Fruit fly (Drosophila melanogaster) whole organism, embryonic: ENCODE measurements around the gene Csas.

Experiments
- CG10979 ChIP-seq: fragments of 200-800 bp; sonication (Bioruptor generic); optimal IDR thresholded peaks from 2 replicates; lab custom pipeline; 2018; ENCODE audit warnings: missing biosample characterization, mild to moderate bottlenecking, missing genetic modification characterization, moderate library complexity
- CG11456 ChIP-seq: fragments of 200-800 bp; sonication (Bioruptor generic); IDR thresholded peaks from 3 replicates; pipeline ENCODE4 v1.3.6; 2022; ENCODE audit warnings: missing biosample characterization, missing genetic modification characterization
- CG13123 ChIP-seq: fragments of 200-800 bp; sonication (Bioruptor generic); optimal IDR thresholded peaks from 2 replicates; lab custom pipeline; 2016; ENCODE audit warnings: missing biosample characterization, missing genetic modification characterization
- CG14667 ChIP-seq: fragments of 200-800 bp; sonication (Bioruptor generic); IDR thresholded peaks from 2 replicates; pipeline ENCODE4 v1.3.6; 2022; ENCODE audit warnings: missing biosample characterization, missing genetic modification characterization
- CG14860 ChIP-seq: fragments of 200-800 bp; sonication (Bioruptor generic); IDR thresholded peaks from 3 replicates; pipeline ENCODE4 v1.3.6; 2022; ENCODE audit warnings: missing biosample characterization, missing genetic modification characterization; ENCODE audit not compliant: partially characterized antibody
- CG15073 ChIP-seq: fragments of 200-800 bp; sonication (Bioruptor generic); optimal IDR thresholded peaks from 2 replicates; lab custom pipeline; 2016; ENCODE audit warnings: missing biosample characterization, missing genetic modification characterization
- CG17802 ChIP-seq: fragments of 200-800 bp; sonication (Bioruptor generic); optimal IDR thresholded peaks from 2 replicates; lab custom pipeline; 2018; ENCODE audit warnings: missing biosample characterization, mild to moderate bottlenecking, missing genetic modification characterization, moderate library complexity
- CG18599 ChIP-seq: fragments of 200-800 bp; sonication (Bioruptor generic); optimal IDR thresholded peaks from 3 replicates; lab custom pipeline; 2017; ENCODE audit warnings: missing biosample characterization, missing genetic modification characterization, mild to moderate bottlenecking, moderate library complexity, missing genetic modification reagents
- CG31388 ChIP-seq: fragments of 200-800 bp; sonication (Bioruptor generic); optimal IDR thresholded peaks from 2 replicates; lab custom pipeline; 2016; ENCODE audit warnings: missing biosample characterization, missing genetic modification characterization
- CG34224 ChIP-seq: fragments of 200-800 bp; sonication (Bioruptor generic); IDR thresholded peaks from 3 replicates; pipeline ENCODE4 v1.3.6; 2022; ENCODE audit warnings: missing biosample characterization, missing genetic modification characterization; ENCODE audit not compliant: partially characterized antibody
- CG34422 ChIP-seq: fragments of 200-800 bp; sonication (Bioruptor generic); IDR thresholded peaks from 3 replicates; pipeline ENCODE4 v1.3.6; 2022; ENCODE audit warnings: missing biosample characterization, missing genetic modification characterization
- CG3726 ChIP-seq: fragments of 200-800 bp; sonication (Bioruptor generic); IDR thresholded peaks from 3 replicates; pipeline ENCODE4, ENCODE4 v1.3.6; 2022; ENCODE audit warnings: missing biosample characterization, missing genetic modification characterization
- CG3995 ChIP-seq: fragments of 200-800 bp; sonication (Bioruptor generic); optimal IDR thresholded peaks from 3 replicates; lab custom pipeline; 2016; ENCODE audit warnings: missing biosample characterization, missing genetic modification characterization
- CG5953 ChIP-seq: fragments of 200-800 bp; sonication (Bioruptor generic); IDR thresholded peaks from 2 replicates; pipeline ENCODE4 v1.3.6; 2022; ENCODE audit warnings: missing biosample characterization, missing genetic modification characterization
- CG6272 ChIP-seq: fragments of 200-800 bp; sonication (Bioruptor generic); IDR thresholded peaks from 2 replicates; pipeline ENCODE4 v1.3.6; 2022; ENCODE audit warnings: missing biosample characterization, missing genetic modification characterization
- CG6791 ChIP-seq: fragments of 200-800 bp; sonication (Bioruptor generic); IDR thresholded peaks from 3 replicates; pipeline ENCODE4 v1.3.6; 2022; ENCODE audit warnings: missing biosample characterization, missing genetic modification characterization; ENCODE audit not compliant: partially characterized antibody
- CG8388 ChIP-seq: fragments of 200-800 bp; sonication (Bioruptor generic); optimal IDR thresholded peaks from 2 replicates; lab custom pipeline; 2019; ENCODE audit warnings: missing biosample characterization, mild to moderate bottlenecking, missing genetic modification characterization, moderate library complexity
- CG9437 ChIP-seq: fragments of 200-800 bp; sonication (Bioruptor generic); optimal IDR thresholded peaks from 2 replicates; lab custom pipeline; 2018; ENCODE audit warnings: missing biosample characterization, mild to moderate bottlenecking, missing genetic modification characterization
- CG9876 ChIP-seq: fragments of 200-800 bp; sonication (Bioruptor generic); optimal IDR thresholded peaks from 2 replicates; lab custom pipeline; 2016; ENCODE audit warnings: missing biosample characterization, missing genetic modification characterization
- CTCF ChIP-seq: fragments of 200-800 bp; sonication (Bioruptor generic); optimal IDR thresholded peaks from 2 replicates; lab custom pipeline; 2017; ENCODE audit warnings: missing biosample characterization, mild to moderate bottlenecking, missing genetic modification characterization, moderate library complexity
- Dll ChIP-seq: fragments of 200-800 bp; sonication (Bioruptor generic); IDR thresholded peaks from 4 replicates; pipeline ENCODE4 v1.3.6; 2022; ENCODE audit warnings: missing biosample characterization, missing genetic modification characterization; ENCODE audit not compliant: partially characterized antibody
- GATAe ChIP-seq: fragments of 200-800 bp; sonication (Bioruptor generic); conservative IDR thresholded peaks from 2 replicates; pipeline ENCODE4 v1.3.6; 2022; ENCODE audit warnings: missing biosample characterization, missing genetic modification characterization
- H2.0 ChIP-seq: fragments of 200-800 bp; sonication (Bioruptor generic); IDR thresholded peaks from 2 replicates; pipeline ENCODE4 v1.3.6; 2022; ENCODE audit warnings: missing biosample characterization, missing genetic modification characterization
- Lhr ChIP-seq: fragments of 200-800 bp; sonication (Bioruptor generic); optimal IDR thresholded peaks from 3 replicates; lab custom pipeline; 2017; ENCODE audit warnings: mild to moderate bottlenecking, missing biosample characterization, missing genetic modification reagents, missing genetic modification characterization
- Med ChIP-seq: fragments of 200-800 bp; sonication (Bioruptor generic); peaks from one replicate; lab custom pipeline; 2016; ENCODE audit warnings: missing biosample characterization, missing genetic modification characterization, mild to moderate bottlenecking, inconsistent platforms, moderate library complexity
- Mes4 ChIP-seq: fragments of 200-800 bp; sonication (Bioruptor generic); optimal IDR thresholded peaks from 2 replicates; lab custom pipeline; 2016; ENCODE audit warnings: missing biosample characterization, missing genetic modification characterization
- NC2α ChIP-seq: fragments of 200-800 bp; sonication (Bioruptor generic); optimal IDR thresholded peaks from 2 replicates; lab custom pipeline; 2016; ENCODE audit warnings: missing biosample characterization, missing genetic modification characterization
- NK7.1 ChIP-seq: fragments of 200-800 bp; sonication (Bioruptor generic); optimal IDR thresholded peaks from 3 replicates; lab custom pipeline; 2016; ENCODE audit warnings: missing biosample characterization, missing genetic modification characterization
- Nf-YB ChIP-seq: fragments of 200-800 bp; sonication (Bioruptor generic); optimal IDR thresholded peaks from 3 replicates; lab custom pipeline; 2019; ENCODE audit warnings: missing biosample characterization, mild to moderate bottlenecking, missing genetic modification characterization, moderate library complexity
- Oaz ChIP-seq: fragments of 200-800 bp; sonication (Bioruptor generic); IDR thresholded peaks from 2 replicates; pipeline ENCODE4 v1.3.6; 2022; ENCODE audit warnings: missing biosample characterization, missing genetic modification characterization
- Oli ChIP-seq: fragments of 200-800 bp; sonication (Bioruptor generic); optimal IDR thresholded peaks from 2 replicates; lab custom pipeline; 2018; ENCODE audit warnings: missing biosample characterization, mild to moderate bottlenecking, missing genetic modification characterization, moderate library complexity
- abd-A ChIP-seq: fragments of 200-800 bp; sonication (Bioruptor generic); optimal IDR thresholded peaks from 3 replicates; lab custom pipeline; 2019; ENCODE audit warnings: missing biosample characterization, mild to moderate bottlenecking, missing genetic modification characterization, moderate library complexity
- ash1 ChIP-seq: fragments of 200-800 bp; sonication (Bioruptor generic); optimal IDR thresholded peaks from 2 replicates; lab custom pipeline; 2018; ENCODE audit warnings: missing biosample characterization, mild to moderate bottlenecking, missing genetic modification characterization
- az2 ChIP-seq: fragments of 200-800 bp; sonication (Bioruptor generic); optimal IDR thresholded peaks from 3 replicates; lab custom pipeline; 2016; ENCODE audit warnings: missing biosample characterization, missing genetic modification characterization
- cas ChIP-seq: fragments of 200-800 bp; sonication (Bioruptor generic); IDR thresholded peaks from 2 replicates; pipeline ENCODE4 v1.3.6; 2022; ENCODE audit warnings: missing biosample characterization, missing genetic modification characterization
- dmrt11E ChIP-seq: fragments of 200-800 bp; sonication (Bioruptor generic); optimal IDR thresholded peaks from 3 replicates; lab custom pipeline; 2018; ENCODE audit warnings: missing biosample characterization, mild to moderate bottlenecking, missing genetic modification characterization, moderate library complexity
- fd64A ChIP-seq: fragments of 200-800 bp; sonication (Bioruptor generic); optimal IDR thresholded peaks from 3 replicates; lab custom pipeline; 2018; ENCODE audit warnings: missing biosample characterization, mild to moderate bottlenecking, missing genetic modification characterization
- fru ChIP-seq: fragments of >200 bp; optimal IDR thresholded peaks from 2 replicates; lab custom pipeline; 2017
- h ChIP-seq: fragments of >200 bp; optimal IDR thresholded peaks from 2 replicates; lab custom pipeline; 2017
- jing ChIP-seq: fragments of 200-800 bp; sonication (Bioruptor generic); optimal IDR thresholded peaks from 2 replicates; lab custom pipeline; 2018; ENCODE audit warnings: missing biosample characterization, mild to moderate bottlenecking, missing genetic modification characterization
- klu ChIP-seq: fragments of 200-800 bp; sonication (Bioruptor generic); IDR thresholded peaks from 2 replicates; pipeline ENCODE4 v1.3.6; 2022; ENCODE audit warnings: missing biosample characterization, missing genetic modification characterization
- nerfin-1 ChIP-seq: fragments of 200-800 bp; sonication (Bioruptor generic); optimal IDR thresholded peaks from 3 replicates; lab custom pipeline; 2019; ENCODE audit warnings: missing biosample characterization, mild to moderate bottlenecking, missing genetic modification characterization, moderate library complexity
- onecut ChIP-seq: fragments of 200-800 bp; sonication (Bioruptor generic); IDR thresholded peaks from 2 replicates; pipeline ENCODE4 v1.3.6; 2022; ENCODE audit warnings: missing biosample characterization, missing genetic modification characterization
- otp ChIP-seq: fragments of 200-800 bp; sonication (Bioruptor generic); IDR thresholded peaks from 3 replicates; pipeline ENCODE4, ENCODE4 v1.3.6; 2022; ENCODE audit warnings: missing biosample characterization, missing genetic modification characterization
- sens-2 ChIP-seq: fragments of 200-800 bp; sonication (Bioruptor generic); IDR thresholded peaks from 2 replicates; pipeline ENCODE4 v1.3.6; 2022; ENCODE audit warnings: missing biosample characterization, missing genetic modification characterization
- slbo ChIP-seq: fragments of 200-800 bp; sonication (Bioruptor generic); IDR thresholded peaks from 2 replicates; pipeline ENCODE4 v1.3.6; 2022; ENCODE audit warnings: missing biosample characterization, missing genetic modification characterization
- slp2 ChIP-seq: fragments of 200-800 bp; sonication (Bioruptor generic); optimal IDR thresholded peaks from 2 replicates; lab custom pipeline; 2016; ENCODE audit warnings: missing biosample characterization, missing genetic modification characterization
- sug ChIP-seq: fragments of 200-800 bp; optimal IDR thresholded peaks from 2 replicates; lab custom pipeline; 2019; ENCODE audit warnings: missing biosample characterization, mild to moderate bottlenecking, missing genetic modification characterization, moderate library complexity
- vvl ChIP-seq: fragments of 200-800 bp; sonication (Bioruptor generic); IDR thresholded peaks from 2 replicates; pipeline ENCODE4 v1.3.6; 2022; ENCODE audit warnings: missing biosample characterization, missing genetic modification characterization
- wdn ChIP-seq: fragments of 200-800 bp; sonication (Bioruptor generic); IDR thresholded peaks from 2 replicates; pipeline ENCODE4 v1.3.6; 2022; ENCODE audit warnings: missing biosample characterization, missing genetic modification characterization
- yki ChIP-seq: fragments of >200 bp; optimal IDR thresholded peaks from 3 replicates; lab custom pipeline; 2018

Gene Csas

dm6 chr3L:20002482-20003234 lies 13.9 kb upstream of the Csas start, which contains the start of gene CG7668 (continued):
- TF ChIP-seq CG10979 (tag; lab: Kevin White, UChicago), result peak; percentile 91
- no peak; the same call in 1 of the 2 replicates for TF ChIP-seq klu
- peak; percentile 47 for TF ChIP-seq CTCF (GFP tag; lab: Kevin White, UChicago)
- peak; percentile 92 for TF ChIP-seq dmrt11E (tag; lab: Kevin White, UChicago)
- peak; percentile 81 for TF ChIP-seq CG13123 (GFP tag; lab: Kevin White, UChicago)
- peak; percentile 86; the same call in 1 of the 2 replicates for TF ChIP-seq wdn (GFP tag; lab: Robert Waterston, UW)
- TF ChIP-seq CG9437 (GFP tag; lab: Kevin White, UChicago), result peak; percentile 75
- no peak for TF ChIP-seq h (lab: Kevin White, UChicago)
- TF ChIP-seq Oli (tag; lab: Kevin White, UChicago), result peak; percentile 89
- no peak for TF ChIP-seq CG14667 (GFP tag; lab: Robert Waterston, UW)
- TF ChIP-seq CG31388 (GFP tag; lab: Kevin White, UChicago), result peak; percentile 53
- TF ChIP-seq cas (GFP tag; lab: Robert Waterston, UW), result peak; percentile 86; the same call in 1 of the 2 replicates
- no peak for TF ChIP-seq fru (lab: Kevin White, UChicago)
- TF ChIP-seq az2 (GFP tag; lab: Kevin White, UChicago), result peak; percentile 91
- TF ChIP-seq CG18599, result peak; percentile 93
- TF ChIP-seq CG11456 (GFP tag; lab: Robert Waterston, UW), result no peak
- peak; percentile 74 for TF ChIP-seq NK7.1 (GFP tag; lab: Kevin White, UChicago)
- peak; percentile 80 for TF ChIP-seq Nf-YB (GFP tag; lab: Kevin White, UChicago)
- TF ChIP-seq CG3995 (GFP tag; lab: Kevin White, UChicago), result peak; percentile 57
- TF ChIP-seq slp2 (GFP tag; lab: Kevin White, UChicago), result peak; percentile 86
- peak; percentile 84; the same call in 1 of the 2 replicates for TF ChIP-seq Oaz (GFP tag; lab: Robert Waterston, UW)
- peak; percentile 13; the same call in 1 of the 3 replicates for TF ChIP-seq CG34224 (GFP tag; lab: Robert Waterston, UW)
- TF ChIP-seq NC2α (GFP tag; lab: Kevin White, UChicago), result peak; percentile 79
- no peak for TF ChIP-seq yki (lab: Kevin White, UChicago)
- TF ChIP-seq nerfin-1 (tag; lab: Kevin White, UChicago), result peak; percentile 87
- TF ChIP-seq CG5953 (GFP tag; lab: Robert Waterston, UW), result peak; percentile 82
- peak; percentile 39; the same call in 1 of the 3 replicates for TF ChIP-seq CG14860 (GFP tag; lab: Robert Waterston, UW)
- peak; percentile 83 for TF ChIP-seq onecut
- TF ChIP-seq Dll (GFP tag; lab: Robert Waterston, UW), result peak; percentile 33; the same call in 1 of the 4 replicates
- TF ChIP-seq slbo, result peak; percentile 91
- TF ChIP-seq CG34422, result no peak; the same call in 2 of the 3 replicates
- TF ChIP-seq sug (tag; lab: Kevin White, UChicago), result peak; percentile 84
- TF ChIP-seq CG6272, result no peak
- no peak for TF ChIP-seq CG6791 (GFP tag; lab: Robert Waterston, UW)
- no peak for TF ChIP-seq ash1 (GFP tag; lab: Kevin White, UChicago)
- TF ChIP-seq abd-A (tag; lab: Kevin White, UChicago), result peak; percentile 76
- peak; percentile 67 for TF ChIP-seq CG17802
- TF ChIP-seq H2.0 (GFP tag; lab: Robert Waterston, UW), result peak; percentile 89
- TF ChIP-seq Lhr, result peak; percentile 82
- TF ChIP-seq CG15073 (GFP tag; lab: Kevin White, UChicago), result no peak
- peak; percentile 98 for TF ChIP-seq vvl
- peak; percentile 97 for TF ChIP-seq Med (GFP tag; lab: Kevin White, UChicago)
- peak; percentile 57 for TF ChIP-seq CG9876 (GFP tag; lab: Kevin White, UChicago)
- peak; percentile 93 for TF ChIP-seq CG8388 (GFP tag; lab: Kevin White, UChicago)
- TF ChIP-seq jing (GFP tag; lab: Kevin White, UChicago), result peak; percentile 73
- TF ChIP-seq Mes4 (GFP tag; lab: Kevin White, UChicago), result peak; percentile 79
- TF ChIP-seq fd64A (GFP tag; lab: Kevin White, UChicago), result no peak
- TF ChIP-seq sens-2, result peak; percentile 88
- TF ChIP-seq GATAe, result no peak
- peak; percentile 82; the same call in 1 of the 3 replicates for TF ChIP-seq otp
- no peak for TF ChIP-seq CG3726 (GFP tag; lab: Robert Waterston, UW)
